Worm (Caenorhabditis elegans) whole organism, midembryonic: Measurements from ENCODE around the gene srp-2.

Experiments
- T22C8.4 ChIP-seq: fragments of 200-800 bp; sonication (Bioruptor generic); IDR thresholded peaks from 2 replicates; pipeline ENCODE4 v1.3.6; 2022; ENCODE audit warnings: missing genetic modification characterization, missing compliant biosample characterization
- cog-1 ChIP-seq: sonication (generic microtip); optimal IDR thresholded peaks from 2 replicates; lab custom pipeline; 2016; ENCODE audit warnings: missing genetic modification characterization, missing compliant biosample characterization

ce11 chrV:773256-773655 is 10.8 kb downstream of the srp-2 start, which contains the start of gene sti-1:
- TF ChIP-seq cog-1 (tag; lab: Kevin White, UChicago) (peak; percentile 68), T22C8.4 (GFP tag; lab: Robert Waterston, UW) (no peak)
